Worm (Caenorhabditis elegans) whole organism, early embryonic: Measurements from ENCODE around the gene nlp-27.

Experiments used
- B0310.2 ChIP-seq: sonication (generic microtip); optimal IDR thresholded peaks from 2 replicates; lab custom pipeline; 2016; ENCODE audit warnings: mild to moderate bottlenecking, missing genetic modification characterization, missing compliant biosample characterization
- F13C5.2 ChIP-seq: sonication (generic microtip); optimal IDR thresholded peaks from 2 replicates; lab custom pipeline; 2017; ENCODE audit warnings: mild to moderate bottlenecking, missing genetic modification characterization, inconsistent platforms, missing compliant biosample characterization
- aly-1 ChIP-seq: sonication (generic microtip); optimal IDR thresholded peaks from 2 replicates; lab custom pipeline; 2016; ENCODE audit warnings: missing genetic modification characterization, missing compliant biosample characterization
- ama-1 ChIP-seq: fragments of 150-350 bp; optimal IDR thresholded peaks from 2 replicates; lab custom pipeline; 2014
- ceh-13 ChIP-seq: fragments of 200-800 bp; sonication (Bioruptor generic); optimal IDR thresholded peaks from 2 replicates; lab custom pipeline; 2018; ENCODE audit warnings: mild to moderate bottlenecking, missing genetic modification characterization, missing compliant biosample characterization
- ceh-36 ChIP-seq: sonication (generic microtip); optimal IDR thresholded peaks from 2 replicates; lab custom pipeline; 2016; ENCODE audit warnings: missing genetic modification characterization, inconsistent platforms, missing compliant biosample characterization
- ets-7 ChIP-seq: sonication (generic microtip); optimal IDR thresholded peaks from 2 replicates; lab custom pipeline; 2016; ENCODE audit warnings: missing genotype, missing genetic modification characterization, missing compliant biosample characterization
- flt-1 ChIP-seq: fragments of 200-800 bp; sonication (Bioruptor generic); IDR thresholded peaks from 2 replicates; pipeline ENCODE4 v1.3.6; 2022; ENCODE audit warnings: missing genetic modification characterization, missing compliant biosample characterization
- hmbx-1 ChIP-seq: sonication (generic microtip); optimal IDR thresholded peaks from 2 replicates; lab custom pipeline; 2016; ENCODE audit warnings: mild to moderate bottlenecking, missing genetic modification characterization, missing compliant biosample characterization
- hmg-4 ChIP-seq: fragments of 200-800 bp; sonication (Bioruptor generic); optimal IDR thresholded peaks from 2 replicates; lab custom pipeline; 2018; ENCODE audit warnings: mild to moderate bottlenecking, missing genetic modification characterization, missing compliant biosample characterization
- hnd-1 ChIP-seq: sonication (generic microtip); optimal IDR thresholded peaks from 2 replicates; lab custom pipeline; 2016; ENCODE audit warnings: missing genetic modification characterization, missing compliant biosample characterization
- pes-1 ChIP-seq: fragments of 200-800 bp; sonication (Bioruptor generic); IDR thresholded peaks from 2 replicates; pipeline ENCODE4 v1.3.6; 2022; ENCODE audit warnings: missing genetic modification reagents, missing genetic modification characterization, missing compliant biosample characterization
- scrt-1 ChIP-seq: fragments of 200-800 bp; sonication (Bioruptor generic); IDR thresholded peaks from 2 replicates; pipeline ENCODE4 v1.3.6; 2022; ENCODE audit warnings: missing genetic modification characterization, missing compliant biosample characterization
- sea-1 ChIP-seq: fragments of 200-800 bp; sonication (Bioruptor generic); conservative IDR thresholded peaks from 2 replicates; pipeline ENCODE4 v1.3.6; 2022; ENCODE audit warnings: missing genetic modification characterization, missing compliant biosample characterization
- tbx-11 ChIP-seq: fragments of 200-800 bp; sonication (Bioruptor generic); IDR thresholded peaks from 2 replicates; pipeline ENCODE4 v1.3.6; 2022; ENCODE audit warnings: missing genetic modification characterization, missing compliant biosample characterization
- tbx-37 ChIP-seq: fragments of 200-800 bp; sonication (Bioruptor generic); conservative IDR thresholded peaks from 2 replicates; pipeline ENCODE4 v1.3.6; 2022; ENCODE audit warnings: missing genetic modification reagents, missing genetic modification characterization, missing compliant biosample characterization
- tra-4 ChIP-seq: sonication (generic microtip); optimal IDR thresholded peaks from 2 replicates; lab custom pipeline; 2017; ENCODE audit warnings: missing genetic modification characterization, missing compliant biosample characterization

The nlp-27 gene

ce11 chrV:3963715-3964114 lies 25.5 kb upstream of the nlp-27 start, which contains the start of gene cyp-34A7:
TSS of gene cyp-34A7 (minus strand) at chrV:3963815.
- TF ChIP-seq hmbx-1 (tag; lab: Kevin White, UChicago): no peak
- TF ChIP-seq tra-4: no peak
- no peak for TF ChIP-seq hnd-1 (tag; lab: Kevin White, UChicago)
- TF ChIP-seq sea-1 (GFP tag; lab: Robert Waterston, UW): no peak
- no peak for TF ChIP-seq tbx-37 (GFP tag; lab: Robert Waterston, UW)
- no peak for TF ChIP-seq ceh-36 (tag; lab: Kevin White, UChicago)
- no peak for TF ChIP-seq scrt-1 (GFP tag; lab: Robert Waterston, UW)
- TF ChIP-seq ama-1 (lab: Kevin White, UChicago): no peak
- no peak for TF ChIP-seq F13C5.2
- TF ChIP-seq ceh-13 (GFP tag; lab: Kevin White, UChicago): no peak
- no peak for TF ChIP-seq ets-7 (tag; lab: Kevin White, UChicago)
- TF ChIP-seq aly-1: no peak
- no peak for TF ChIP-seq B0310.2 (tag; lab: Kevin White, UChicago)
- TF ChIP-seq tbx-11 (GFP tag; lab: Robert Waterston, UW): no peak
- TF ChIP-seq pes-1: no peak
- TF ChIP-seq flt-1 (GFP tag; lab: Robert Waterston, UW): no peak
- TF ChIP-seq hmg-4 (GFP tag; lab: Kevin White, UChicago): no peak

ce11 chrV:3967762-3968161 lies 21.4 kb upstream of the nlp-27 start, which contains the start of gene cyp-34A8:
TSS of gene cyp-34A8 (minus strand) at chrV:3967823.
- TF ChIP-seq hnd-1 (tag; lab: Kevin White, UChicago) (no peak), tra-4 (no peak), tbx-11 (GFP tag; lab: Robert Waterston, UW) (no peak), hmbx-1 (tag; lab: Kevin White, UChicago) (no peak), ets-7 (tag; lab: Kevin White, UChicago) (no peak), aly-1 (no peak), sea-1 (GFP tag; lab: Robert Waterston, UW) (no peak), pes-1 (no peak), ceh-36 (tag; lab: Kevin White, UChicago) (no peak), tbx-37 (GFP tag; lab: Robert Waterston, UW) (no peak)

- TF ChIP-seq hnd-1 (tag; lab: Kevin White, UChicago): no peak
- no peak for TF ChIP-seq pes-1
Measured at ce11 chrV:3968929-3969328, 20.2 kb upstream of the nlp-27 start.

ce11 chrV:3969664-3970063 lies 19.5 kb upstream of the nlp-27 start:
- TF ChIP-seq aly-1 (no peak), tbx-37 (GFP tag; lab: Robert Waterston, UW) (no peak), ceh-13 (GFP tag; lab: Kevin White, UChicago) (no peak), B0310.2 (tag; lab: Kevin White, UChicago) (no peak), hmbx-1 (tag; lab: Kevin White, UChicago) (no peak), hnd-1 (tag; lab: Kevin White, UChicago) (no peak), ama-1 (lab: Kevin White, UChicago) (no peak), tra-4 (no peak), ceh-36 (tag; lab: Kevin White, UChicago) (no peak), hmg-4 (GFP tag; lab: Kevin White, UChicago) (no peak)

ce11 chrV:3970410-3970809 lies 18.8 kb upstream of the nlp-27 start, which contains the start of gene cyp-34A9:
TSS of gene cyp-34A9 (minus strand) at chrV:3970540.
- TF ChIP-seq sea-1 (GFP tag; lab: Robert Waterston, UW): no peak
- TF ChIP-seq pes-1: no peak
- TF ChIP-seq hnd-1 (tag; lab: Kevin White, UChicago): no peak
- no peak for TF ChIP-seq B0310.2 (tag; lab: Kevin White, UChicago)
- no peak for TF ChIP-seq aly-1

- TF ChIP-seq hmbx-1 (tag; lab: Kevin White, UChicago) (no peak), sea-1 (GFP tag; lab: Robert Waterston, UW) (no peak)
Measured at ce11 chrV:3972846-3973245, 16.3 kb upstream of the nlp-27 start, which contains the start of gene cyp-34A10. TSS of gene cyp-34A10 (minus strand) at chrV:3972991.

- TF ChIP-seq B0310.2 (tag; lab: Kevin White, UChicago) (no peak), ceh-36 (tag; lab: Kevin White, UChicago) (no peak), hmg-4 (GFP tag; lab: Kevin White, UChicago) (no peak), scrt-1 (GFP tag; lab: Robert Waterston, UW) (no peak), F13C5.2 (no peak), tbx-11 (GFP tag; lab: Robert Waterston, UW) (no peak)
Measured at ce11 chrV:3974361-3974760, 14.8 kb upstream of the nlp-27 start, which contains the start of gene str-82. TSS of gene str-82 (plus strand) at chrV:3974661.

- TF ChIP-seq hmg-4 (GFP tag; lab: Kevin White, UChicago): no peak
- no peak for TF ChIP-seq scrt-1 (GFP tag; lab: Robert Waterston, UW)
- no peak for TF ChIP-seq F13C5.2
- TF ChIP-seq pes-1: no peak
Measured at ce11 chrV:3976964-3977363, 12.2 kb upstream of the nlp-27 start, which contains the start of gene str-83. TSS of gene str-83 (plus strand) at chrV:3977264.

ce11 chrV:3979053-3979452 lies 10.1 kb upstream of the nlp-27 start, which contains the start of gene nlp-34:
TSS of gene nlp-34 (minus strand) at chrV:3979134.
- TF ChIP-seq ets-7 (tag; lab: Kevin White, UChicago) (no peak), hmg-4 (GFP tag; lab: Kevin White, UChicago) (no peak), scrt-1 (GFP tag; lab: Robert Waterston, UW) (no peak), tbx-11 (GFP tag; lab: Robert Waterston, UW) (no peak), sea-1 (GFP tag; lab: Robert Waterston, UW) (no peak)
